Worm (Caenorhabditis elegans) whole organism, late embryonic: ENCODE data around the gene clec-136.

Experiments
- C38D4.7 ChIP-seq: fragments of 200-800 bp; sonication (Bioruptor generic); optimal IDR thresholded peaks from 2 replicates; lab custom pipeline; 2018; ENCODE audit warnings: mild to moderate bottlenecking, missing genetic modification characterization, moderate library complexity, missing compliant biosample characterization
- K02D7.2 ChIP-seq: sonication (generic microtip); optimal IDR thresholded peaks from 2 replicates; lab custom pipeline; 2017; ENCODE audit warnings: mild to moderate bottlenecking, missing genetic modification characterization, missing compliant biosample characterization
- ama-1 ChIP-seq: fragments of 150-350 bp; optimal IDR thresholded peaks from 2 replicates; lab custom pipeline; 2014
- ceh-14 ChIP-seq: sonication (generic microtip); optimal IDR thresholded peaks from 2 replicates; lab custom pipeline; 2016; ENCODE audit warnings: missing genotype, missing genetic modification characterization, missing compliant biosample characterization
- ceh-19 ChIP-seq: fragments of 200-800 bp; sonication (Bioruptor generic); optimal IDR thresholded peaks from 2 replicates; lab custom pipeline; 2018; ENCODE audit warnings: mild to moderate bottlenecking, missing genetic modification characterization, missing compliant biosample characterization
- ceh-22 ChIP-seq: sonication (generic microtip); optimal IDR thresholded peaks from 2 replicates; lab custom pipeline; 2017; ENCODE audit warnings: missing biosample characterization, missing genetic modification characterization
- ceh-24 ChIP-seq: sonication (generic microtip); optimal IDR thresholded peaks from 2 replicates; lab custom pipeline; 2016; ENCODE audit warnings: mild to moderate bottlenecking, missing genetic modification characterization, missing compliant biosample characterization
- ceh-48 ChIP-seq: sonication (generic microtip); optimal IDR thresholded peaks from 2 replicates; lab custom pipeline; 2016; ENCODE audit warnings: missing genetic modification characterization, inconsistent platforms, missing compliant biosample characterization
- ceh-6 ChIP-seq: fragments of 200-800 bp; sonication (Bioruptor generic); optimal IDR thresholded peaks from 2 replicates; lab custom pipeline; 2018; ENCODE audit warnings: mild to moderate bottlenecking, missing genetic modification characterization, missing compliant biosample characterization
- dmd-4 ChIP-seq: sonication (generic microtip); optimal IDR thresholded peaks from 2 replicates; lab custom pipeline; 2016; ENCODE audit warnings: borderline replicate concordance, missing genetic modification characterization, missing compliant biosample characterization
- dve-1 ChIP-seq: sonication (generic microtip); optimal IDR thresholded peaks from 2 replicates; lab custom pipeline; 2017; ENCODE audit warnings: antibody characterized with exemption, mild to moderate bottlenecking, missing genetic modification characterization, missing compliant biosample characterization
- elt-2 ChIP-seq: sonication (generic microtip); optimal IDR thresholded peaks from 2 replicates; lab custom pipeline; 2016; ENCODE audit warnings: missing genetic modification reagents, missing genetic modification characterization, missing compliant biosample characterization
- eyg-1 ChIP-seq: sonication (generic microtip); optimal IDR thresholded peaks from 2 replicates; lab custom pipeline; 2016; ENCODE audit warnings: missing genotype, missing genetic modification characterization, missing compliant biosample characterization
- hlh-13 ChIP-seq: fragments of 200-800 bp; sonication (Bioruptor generic); optimal IDR thresholded peaks from 2 replicates; lab custom pipeline; 2018; ENCODE audit warnings: mild to moderate bottlenecking, missing genetic modification characterization, missing compliant biosample characterization
- hlh-30 ChIP-seq: sonication (generic microtip); optimal IDR thresholded peaks from 2 replicates; lab custom pipeline; 2017; ENCODE audit warnings: antibody characterized with exemption, missing genetic modification characterization, missing compliant biosample characterization; ENCODE audit not compliant: insufficient read depth
- hlh-8 ChIP-seq: sonication (generic microtip); optimal IDR thresholded peaks from 2 replicates; lab custom pipeline; 2016; ENCODE audit warnings: missing genotype, missing genetic modification characterization, missing compliant biosample characterization
- madf-2 ChIP-seq: sonication (generic microtip); optimal IDR thresholded peaks from 2 replicates; lab custom pipeline; 2017; ENCODE audit warnings: missing genetic modification characterization, missing compliant biosample characterization
- nhr-11 ChIP-seq: fragments of 150-350 bp; optimal IDR thresholded peaks from 2 replicates; lab custom pipeline; 2014; ENCODE audit warnings: missing biosample characterization, missing genetic modification characterization
- pag-3 ChIP-seq: sonication (generic microtip); optimal IDR thresholded peaks from 2 replicates; lab custom pipeline; 2016; ENCODE audit warnings: missing compliant biosample characterization, missing genetic modification characterization, borderline replicate concordance
- pat-9 ChIP-seq: fragments of 200-800 bp; sonication (Bioruptor generic); optimal IDR thresholded peaks from 2 replicates; lab custom pipeline; 2018; ENCODE audit warnings: mild to moderate bottlenecking, missing genetic modification characterization, moderate library complexity, missing compliant biosample characterization
- pax-1 ChIP-seq: fragments of 150-350 bp; optimal IDR thresholded peaks from 2 replicates; lab custom pipeline; 2014; ENCODE audit warnings: missing biosample characterization, missing genetic modification characterization
- pha-2 ChIP-seq: sonication (generic microtip); optimal IDR thresholded peaks from 2 replicates; lab custom pipeline; 2017; ENCODE audit warnings: mild to moderate bottlenecking, missing genetic modification characterization, missing compliant biosample characterization
- pros-1 ChIP-seq: fragments of 150-350 bp; optimal IDR thresholded peaks from 2 replicates; lab custom pipeline; 2014; ENCODE audit warnings: missing biosample characterization, missing genetic modification reagents, missing genetic modification characterization
- rnt-1 ChIP-seq: sonication (generic microtip); optimal IDR thresholded peaks from 2 replicates; lab custom pipeline; 2016; ENCODE audit warnings: missing genetic modification characterization, missing compliant biosample characterization
- sdc-2 ChIP-seq: sonication (generic microtip); optimal IDR thresholded peaks from 2 replicates; lab custom pipeline; 2016; ENCODE audit warnings: missing genotype, missing genetic modification characterization, missing compliant biosample characterization
- sox-2 ChIP-seq: fragments of 200-800 bp; sonication (Bioruptor generic); IDR thresholded peaks from 2 replicates; pipeline ENCODE4 v1.3.6; 2022; ENCODE audit warnings: missing genetic modification reagents, missing genetic modification characterization, missing compliant biosample characterization
- tbx-2 ChIP-seq: sonication (generic microtip); optimal IDR thresholded peaks from 2 replicates; lab custom pipeline; 2016; ENCODE audit warnings: missing genetic modification characterization, missing compliant biosample characterization
- unc-42 ChIP-seq: sonication (generic microtip); optimal IDR thresholded peaks from 2 replicates; lab custom pipeline; 2016; ENCODE audit warnings: missing genotype, missing genetic modification characterization, missing compliant biosample characterization
- unc-86 ChIP-seq: sonication (generic microtip); optimal IDR thresholded peaks from 2 replicates; lab custom pipeline; 2016; ENCODE audit warnings: missing genetic modification characterization, missing compliant biosample characterization

The clec-136 gene

ce11 chrII:4600276-4600675 lies 16.1 kb downstream of the clec-136 start:
- TF ChIP-seq hlh-30 (tag; lab: Kevin White, UChicago) (no peak), pat-9 (no peak), dve-1 (tag; lab: Kevin White, UChicago) (no peak), ceh-24 (tag; lab: Kevin White, UChicago) (no peak), unc-42 (tag; lab: Kevin White, UChicago) (no peak), hlh-8 (tag; lab: Kevin White, UChicago) (no peak)

ce11 chrII:4599838-4600237 lies 16.5 kb downstream of the clec-136 start:
- TF ChIP-seq hlh-8 (tag; lab: Kevin White, UChicago) (no peak), hlh-13 (GFP tag; lab: Kevin White, UChicago) (no peak), pros-1 (tag; lab: Kevin White, UChicago) (no peak), K02D7.2 (tag; lab: Kevin White, UChicago) (no peak), ceh-14 (tag; lab: Kevin White, UChicago) (no peak), unc-86 (tag; lab: Kevin White, UChicago) (no peak), pat-9 (no peak), ceh-48 (tag; lab: Kevin White, UChicago) (no peak), pha-2 (no peak)

- TF ChIP-seq pat-9 (no peak), eyg-1 (tag; lab: Kevin White, UChicago) (no peak), unc-86 (tag; lab: Kevin White, UChicago) (no peak), elt-2 (tag; lab: Kevin White, UChicago) (peak; percentile 49)
Measured at ce11 chrII:4598815-4599214, 17.5 kb downstream of the clec-136 start.

- TF ChIP-seq ceh-22 (tag; lab: Kevin White, UChicago), result no peak
- TF ChIP-seq pag-3 (tag; lab: Kevin White, UChicago), result no peak
Measured at ce11 chrII:4597441-4597840, 18.9 kb downstream of the clec-136 start.

ce11 chrII:4590660-4591059 lies 25.7 kb downstream of the clec-136 start:
- TF ChIP-seq nhr-11 (tag; lab: Kevin White, UChicago), result no peak
- peak; percentile 10 for TF ChIP-seq rnt-1 (tag; lab: Kevin White, UChicago)
- TF ChIP-seq ceh-48 (tag; lab: Kevin White, UChicago), result no peak
- TF ChIP-seq dmd-4 (tag; lab: Kevin White, UChicago), result peak; percentile 18
- no peak for TF ChIP-seq pax-1 (tag; lab: Kevin White, UChicago)

- TF ChIP-seq C38D4.7 (no peak), ceh-19 (GFP tag; lab: Kevin White, UChicago) (no peak), ceh-24 (tag; lab: Kevin White, UChicago) (no peak), madf-2 (tag; lab: Kevin White, UChicago) (no peak), tbx-2 (tag; lab: Kevin White, UChicago) (no peak), sdc-2 (tag; lab: Kevin White, UChicago) (no peak), ama-1 (lab: Kevin White, UChicago) (no peak), pag-3 (tag; lab: Kevin White, UChicago) (no peak)
Measured at ce11 chrII:4590086-4590485, 26.3 kb downstream of the clec-136 start.

- TF ChIP-seq sox-2 (GFP tag; lab: Robert Waterston, UW), result peak; percentile 51; the same call in 1 of the 2 replicates
- TF ChIP-seq ceh-6 (GFP tag; lab: Kevin White, UChicago), result peak; percentile 12
- TF ChIP-seq tbx-2 (tag; lab: Kevin White, UChicago), result no peak
- TF ChIP-seq, all 69 proteins: peak for 2
Measured at ce11 chrII:4585327-4585726, 31.0 kb downstream of the clec-136 start.
